Fruit fly (Drosophila melanogaster) whole organism, pupa: ENCODE results near the gene CG14442.

Experiments
- CG10348 ChIP-seq: fragments of 200-800 bp; sonication (Bioruptor generic); IDR thresholded peaks from 2 replicates; pipeline ENCODE4 v1.3.6; 2022; ENCODE audit warnings: missing biosample characterization, missing genetic modification characterization
- CG12605 ChIP-seq: fragments of 200-800 bp; sonication (Bioruptor generic); IDR thresholded peaks from 2 replicates; pipeline ENCODE4 v1.3.6; 2022; ENCODE audit warnings: missing biosample characterization, missing genetic modification characterization
- CG13204 ChIP-seq: fragments of 200-800 bp; sonication (Bioruptor generic); optimal IDR thresholded peaks from 2 replicates; lab custom pipeline; 2018; ENCODE audit warnings: missing biosample characterization, mild to moderate bottlenecking, missing genetic modification characterization, moderate library complexity
- CG14655 ChIP-seq: fragments of 200-800 bp; sonication (Bioruptor generic); optimal IDR thresholded peaks from 3 replicates; lab custom pipeline; 2017; ENCODE audit warnings: mild to moderate bottlenecking, missing biosample characterization, missing genetic modification reagents, missing genetic modification characterization
- CG15710 ChIP-seq: fragments of 200-800 bp; sonication (Bioruptor generic); optimal IDR thresholded peaks from 2 replicates; lab custom pipeline; 2018; ENCODE audit warnings: missing biosample characterization, mild to moderate bottlenecking, missing genetic modification characterization, moderate library complexity
- CG17806 ChIP-seq: fragments of 200-800 bp; sonication (Bioruptor generic); optimal IDR thresholded peaks from 2 replicates; lab custom pipeline; 2018; ENCODE audit warnings: missing biosample characterization, mild to moderate bottlenecking, missing genetic modification characterization, moderate library complexity
- CG32121 ChIP-seq: fragments of 200-800 bp; sonication (Bioruptor generic); IDR thresholded peaks from 2 replicates; pipeline ENCODE4 v1.3.6; 2022; ENCODE audit warnings: missing biosample characterization, missing genetic modification characterization
- CG34367 ChIP-seq: fragments of 200-800 bp; sonication (Bioruptor generic); optimal IDR thresholded peaks from 2 replicates; lab custom pipeline; 2018; ENCODE audit warnings: missing biosample characterization, mild to moderate bottlenecking, missing genetic modification characterization
- CG4496 ChIP-seq: fragments of 200-800 bp; sonication (Bioruptor generic); IDR thresholded peaks from 3 replicates; pipeline ENCODE4 v1.3.6; 2022; ENCODE audit warnings: missing biosample characterization, missing genetic modification characterization
- CG8159 ChIP-seq: fragments of 200-800 bp; sonication (Bioruptor generic); optimal IDR thresholded peaks from 3 replicates; lab custom pipeline; 2018; ENCODE audit warnings: missing biosample characterization, mild to moderate bottlenecking, missing genetic modification characterization, moderate library complexity
- CG8301 ChIP-seq: fragments of 200-800 bp; sonication (Bioruptor generic); optimal IDR thresholded peaks from 2 replicates; lab custom pipeline; 2018; ENCODE audit warnings: missing biosample characterization, mild to moderate bottlenecking, missing genetic modification characterization
- CG9948 ChIP-seq: fragments of 200-800 bp; sonication (Bioruptor generic); optimal IDR thresholded peaks from 2 replicates; lab custom pipeline; 2018; ENCODE audit warnings: missing biosample characterization, mild to moderate bottlenecking, missing genetic modification characterization, moderate library complexity
- D1 ChIP-seq: fragments of 200-800 bp; sonication (Bioruptor generic); optimal IDR thresholded peaks from 2 replicates; lab custom pipeline; 2018; ENCODE audit warnings: missing biosample characterization, mild to moderate bottlenecking, missing genetic modification characterization, moderate library complexity
- EcR ChIP-seq: fragments of 200-800 bp; sonication (Bioruptor generic); optimal IDR thresholded peaks from 3 replicates; lab custom pipeline; 2019; ENCODE audit warnings: missing biosample characterization, missing genetic modification characterization, mild to moderate bottlenecking, moderate library complexity, missing genetic modification reagents
- Ets98B ChIP-seq: fragments of 200-800 bp; sonication (Bioruptor generic); IDR thresholded peaks from 2 replicates; pipeline ENCODE4 v1.3.6; 2022; ENCODE audit warnings: missing biosample characterization, missing genetic modification characterization
- Pif1A ChIP-seq: fragments of 200-800 bp; sonication (Bioruptor generic); optimal IDR thresholded peaks from 3 replicates; lab custom pipeline; 2016; ENCODE audit warnings: missing biosample characterization, missing genetic modification characterization
- Pif1B ChIP-seq: fragments of 200-800 bp; sonication (Bioruptor generic); optimal IDR thresholded peaks from 3 replicates; lab custom pipeline; 2016; ENCODE audit warnings: missing biosample characterization, missing genetic modification characterization
- Snoo ChIP-seq: fragments of 200-800 bp; sonication (Bioruptor generic); optimal IDR thresholded peaks from 3 replicates; lab custom pipeline; 2017; ENCODE audit warnings: missing biosample characterization, mild to moderate bottlenecking, missing genetic modification characterization, inconsistent platforms
- fd96Ca ChIP-seq: fragments of 200-800 bp; sonication (Bioruptor generic); IDR thresholded peaks from 3 replicates; pipeline ENCODE4 v1.3.6; 2022; ENCODE audit warnings: missing biosample characterization, missing genetic modification characterization
- gl ChIP-seq: fragments of 200-800 bp; sonication (Bioruptor generic); optimal IDR thresholded peaks from 2 replicates; lab custom pipeline; 2018; ENCODE audit warnings: missing biosample characterization, mild to moderate bottlenecking, missing genetic modification characterization
- rn ChIP-seq: fragments of 200-800 bp; sonication (Bioruptor generic); IDR thresholded peaks from 2 replicates; pipeline ENCODE4 v1.3.6; 2022; ENCODE audit warnings: missing biosample characterization, missing genetic modification characterization

CG14442 gene

DNA sequence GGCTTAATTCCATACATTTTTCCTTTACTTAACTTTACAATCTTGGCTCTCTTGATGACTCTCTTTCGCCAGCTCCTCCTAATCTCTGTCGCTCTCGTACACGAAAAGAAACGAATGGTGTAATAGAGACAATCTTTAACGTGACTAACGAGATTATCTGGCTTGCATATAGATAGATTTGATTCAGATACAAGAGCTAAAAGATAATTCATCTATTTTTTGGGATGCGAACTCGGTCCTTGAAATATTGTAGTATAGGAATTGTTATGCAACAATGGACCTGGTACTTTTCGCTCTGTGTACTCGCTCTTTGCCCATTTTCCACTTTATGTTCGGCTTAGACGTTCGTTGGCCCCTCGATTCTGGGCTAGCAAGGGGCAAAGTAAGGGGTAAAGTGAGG lies 16.5 kb upstream of the CG14442 start:
- peak; percentile 69 for TF ChIP-seq CG15710 (tag; lab: Kevin White, UChicago)
- peak; percentile 93 for TF ChIP-seq CG4496 (GFP tag; lab: Robert Waterston, UW)
- peak; percentile 92 for TF ChIP-seq Ets98B (GFP tag; lab: Robert Waterston, UW)
- TF ChIP-seq CG17806 (tag; lab: Kevin White, UChicago): peak; percentile 83
- peak; percentile 88 for TF ChIP-seq Pif1A (GFP tag; lab: Kevin White, UChicago)
- peak; percentile 94 for TF ChIP-seq CG32121 (GFP tag; lab: Robert Waterston, UW)
- TF ChIP-seq Pif1B (GFP tag; lab: Kevin White, UChicago): peak; percentile 87
- peak; percentile 81 for TF ChIP-seq CG9948 (tag; lab: Kevin White, UChicago)
- TF ChIP-seq CG10348 (GFP tag; lab: Robert Waterston, UW): 0 out of 2 replicates have a peak, but pooled peaks have one; percentile 23
- TF ChIP-seq CG8301: peak; percentile 94
- peak; percentile 94 for TF ChIP-seq CG14655
- TF ChIP-seq gl: peak; percentile 62
- peak; percentile 64 for TF ChIP-seq CG34367 (tag; lab: Kevin White, UChicago)
- TF ChIP-seq rn (GFP tag; lab: Robert Waterston, UW): peak; percentile 57; the same call in 1 of the 2 replicates
- TF ChIP-seq Snoo: peak; percentile 56
- TF ChIP-seq CG13204 (GFP tag; lab: Kevin White, UChicago): no peak
- TF ChIP-seq CG12605 (GFP tag; lab: Robert Waterston, UW): peak; percentile 86
- TF ChIP-seq D1 (tag; lab: Kevin White, UChicago): peak; percentile 32
- peak; percentile 94 for TF ChIP-seq fd96Ca (GFP tag; lab: Robert Waterston, UW)
- peak; percentile 76 for TF ChIP-seq CG8159 (tag; lab: Kevin White, UChicago)
- TF ChIP-seq EcR (GFP tag; lab: Kevin White, UChicago): peak; percentile 84

DNA sequence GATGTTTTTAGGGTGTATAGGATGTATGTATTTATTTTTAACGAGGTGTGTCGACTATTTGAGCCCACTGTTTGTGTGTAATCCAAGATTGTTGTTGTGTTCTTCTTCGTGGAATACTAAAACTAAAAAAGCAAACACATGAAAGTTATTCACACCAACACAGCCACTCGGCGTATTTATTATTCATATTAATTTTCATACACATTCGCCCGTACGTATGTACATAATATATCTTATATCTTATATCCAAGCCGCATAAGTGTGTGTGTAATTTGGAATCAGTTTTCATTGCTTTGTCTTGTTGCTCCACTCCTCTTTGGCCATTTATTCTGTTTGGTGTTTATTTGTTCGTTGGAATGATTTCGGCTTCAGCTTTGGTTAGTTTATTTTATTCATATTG lies 15.9 kb upstream of the CG14442 start:
- no peak for TF ChIP-seq CG15710 (tag; lab: Kevin White, UChicago)
- TF ChIP-seq CG9948 (tag; lab: Kevin White, UChicago): no peak
- no peak for TF ChIP-seq CG13204 (GFP tag; lab: Kevin White, UChicago)
- no peak for TF ChIP-seq Snoo
- TF ChIP-seq Ets98B (GFP tag; lab: Robert Waterston, UW): no peak
- no peak for TF ChIP-seq CG12605 (GFP tag; lab: Robert Waterston, UW)
- no peak for TF ChIP-seq CG8301
- no peak for TF ChIP-seq rn (GFP tag; lab: Robert Waterston, UW)
- TF ChIP-seq CG8159 (tag; lab: Kevin White, UChicago): no peak
- no peak for TF ChIP-seq Pif1B (GFP tag; lab: Kevin White, UChicago)
- TF ChIP-seq fd96Ca (GFP tag; lab: Robert Waterston, UW): no peak
- TF ChIP-seq CG17806 (tag; lab: Kevin White, UChicago): no peak
- no peak for TF ChIP-seq CG32121 (GFP tag; lab: Robert Waterston, UW)
- TF ChIP-seq CG10348 (GFP tag; lab: Robert Waterston, UW): no peak
- TF ChIP-seq CG34367 (tag; lab: Kevin White, UChicago): no peak
- no peak for TF ChIP-seq Pif1A (GFP tag; lab: Kevin White, UChicago)
- no peak for TF ChIP-seq CG14655
- no peak for TF ChIP-seq gl

dm6 chrX:6710258-6710657 lies 15.5 kb upstream of the CG14442 start:
- TF ChIP-seq Pif1A (GFP tag; lab: Kevin White, UChicago) (no peak), gl (no peak), Ets98B (GFP tag; lab: Robert Waterston, UW) (no peak), CG17806 (tag; lab: Kevin White, UChicago) (no peak), CG8301 (no peak), CG4496 (GFP tag; lab: Robert Waterston, UW) (no peak), fd96Ca (GFP tag; lab: Robert Waterston, UW) (no peak), CG32121 (GFP tag; lab: Robert Waterston, UW) (no peak)

dm6 chrX:6709252-6710037 lies 14.6 kb upstream of the CG14442 start:
- TF ChIP-seq CG12605 (GFP tag; lab: Robert Waterston, UW): peak; percentile 31
- no peak for TF ChIP-seq CG14655
- TF ChIP-seq, all 21 proteins: peak for 1

DNA sequence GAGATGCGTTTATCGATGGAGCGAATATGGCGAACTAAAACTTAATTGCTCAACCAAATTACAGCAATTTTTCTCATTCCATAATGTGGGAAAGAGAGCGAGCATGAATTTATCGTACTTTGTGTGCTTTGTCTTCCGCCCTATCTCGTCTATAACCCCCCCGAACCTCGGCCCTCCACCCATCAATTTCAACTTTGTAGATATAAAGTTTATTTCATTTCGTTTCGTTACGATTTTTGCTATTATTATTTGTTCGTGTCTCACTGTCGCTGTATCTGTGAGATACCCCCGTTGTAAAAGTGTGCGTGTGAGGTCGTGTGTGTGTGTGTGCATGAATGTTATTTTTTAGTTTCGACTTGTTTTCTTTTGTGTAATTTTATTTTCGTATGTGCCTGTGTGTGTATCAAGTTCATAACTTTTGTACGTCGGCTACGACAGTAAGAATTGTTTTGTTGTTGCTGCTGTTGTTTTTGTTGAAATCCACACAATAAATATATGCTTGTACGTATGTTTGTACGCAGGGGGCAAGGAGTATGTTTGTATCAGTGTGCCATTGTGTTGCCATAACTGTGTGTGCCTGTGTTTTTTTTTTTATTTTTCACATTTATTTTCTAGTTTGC lies 13.9 kb upstream of the CG14442 start:
- TF ChIP-seq EcR (GFP tag; lab: Kevin White, UChicago): peak; percentile 31
- TF ChIP-seq CG32121 (GFP tag; lab: Robert Waterston, UW): no peak
- TF ChIP-seq Pif1A (GFP tag; lab: Kevin White, UChicago): peak; percentile 11
- TF ChIP-seq, all 21 proteins: peak for 2

dm6 chrX:6708138-6708537 lies 13.3 kb upstream of the CG14442 start:
- TF ChIP-seq CG12605 (GFP tag; lab: Robert Waterston, UW) (peak; percentile 79), Pif1A (GFP tag; lab: Kevin White, UChicago) (peak; percentile 27), CG8301 (peak; percentile 41), Pif1B (GFP tag; lab: Kevin White, UChicago) (peak; percentile 18), fd96Ca (GFP tag; lab: Robert Waterston, UW) (peak; percentile 50; the same call in 1 of the 3 replicates), CG13204 (GFP tag; lab: Kevin White, UChicago) (peak; percentile 54), rn (GFP tag; lab: Robert Waterston, UW) (no peak), Snoo (no peak), CG4496 (GFP tag; lab: Robert Waterston, UW) (peak; percentile 44; the same call in 1 of the 3 replicates), Ets98B (GFP tag; lab: Robert Waterston, UW) (peak; percentile 35; the same call in 1 of the 2 replicates), CG10348 (GFP tag; lab: Robert Waterston, UW) (no peak), EcR (GFP tag; lab: Kevin White, UChicago) (peak; percentile 94), CG34367 (tag; lab: Kevin White, UChicago) (peak; percentile 55), CG32121 (GFP tag; lab: Robert Waterston, UW) (0 out of 2 replicates have a peak, but pooled peaks have one; percentile 21), gl (peak; percentile 76), CG9948 (tag; lab: Kevin White, UChicago) (peak; percentile 50), CG8159 (tag; lab: Kevin White, UChicago) (peak; percentile 54), CG14655 (peak; percentile 64), D1 (tag; lab: Kevin White, UChicago) (no peak), CG17806 (tag; lab: Kevin White, UChicago) (peak; percentile 57), CG15710 (tag; lab: Kevin White, UChicago) (peak; percentile 36)
